Worm (Caenorhabditis elegans) whole organism, mixed stage, embryonic: ENCODE data around the gene sre-30.

Experiments used
- ceh-43 ChIP-seq: fragments of 200-800 bp; sonication (Bioruptor generic); optimal IDR thresholded peaks from 2 replicates; lab custom pipeline; 2018; ENCODE audit warnings: mild to moderate bottlenecking, missing genetic modification characterization, moderate library complexity, missing compliant biosample characterization
- ham-2 ChIP-seq: fragments of 200-800 bp; sonication (Bioruptor generic); optimal IDR thresholded peaks from 2 replicates; lab custom pipeline; 2018; ENCODE audit warnings: mild to moderate bottlenecking, missing genetic modification characterization, missing compliant biosample characterization
- nhr-237 ChIP-seq: fragments of 150-350 bp; optimal IDR thresholded peaks from 2 replicates; lab custom pipeline; 2014; ENCODE audit warnings: missing biosample characterization, missing genetic modification characterization
- pha-4 ChIP-seq: fragments of 150-350 bp; optimal IDR thresholded peaks from 2 replicates; lab custom pipeline; 2018; ENCODE audit warnings: missing biosample characterization, missing genetic modification reagents, missing genetic modification characterization
- unc-39 ChIP-seq: fragments of 150-350 bp; optimal IDR thresholded peaks from 2 replicates; lab custom pipeline; 2014; ENCODE audit warnings: missing biosample characterization, missing genetic modification characterization
- ztf-11 ChIP-seq: fragments of 150-350 bp; optimal IDR thresholded peaks from 2 replicates; lab custom pipeline; 2014; ENCODE audit warnings: missing biosample characterization, missing genetic modification characterization

- TF ChIP-seq ztf-11 (tag; lab: Kevin White, UChicago), result no peak
- TF ChIP-seq pha-4, result no peak
- TF ChIP-seq ham-2, result no peak
- TF ChIP-seq ceh-43 (GFP tag; lab: Kevin White, UChicago), result no peak
- no peak for TF ChIP-seq nhr-237 (tag; lab: Kevin White, UChicago)
- TF ChIP-seq unc-39 (tag; lab: Kevin White, UChicago), result no peak
Observed at ce11 chrII:12432356-12432755, 26.1 kb upstream of the sre-30 start, which contains the start of gene dct-12.
